Fruit fly (Drosophila melanogaster) whole organism, adult: ENCODE data around the gene CG4194.
A peak's percentile ranks its signal among the peaks of the same experiment; 100 is the strongest.

Experiments
- CG11617 ChIP-seq: fragments of 200-800 bp; sonication (Bioruptor generic); optimal IDR thresholded peaks from 2 replicates; lab custom pipeline; 2017; ENCODE audit warnings: mild to moderate bottlenecking, missing biosample characterization, missing genetic modification reagents, missing genetic modification characterization
- CG7101 ChIP-seq: fragments of 200-800 bp; sonication (Bioruptor generic); optimal IDR thresholded peaks from 2 replicates; lab custom pipeline; 2018; ENCODE audit warnings: missing biosample characterization, mild to moderate bottlenecking, missing genetic modification characterization, moderate library complexity
- Clk ChIP-seq: fragments of 200-800 bp; sonication (Bioruptor generic); optimal IDR thresholded peaks from 2 replicates; lab custom pipeline; 2017; ENCODE audit warnings: missing biosample characterization, missing genetic modification characterization
- Crg-1 ChIP-seq: fragments of 200-800 bp; sonication (Bioruptor generic); optimal IDR thresholded peaks from 2 replicates; lab custom pipeline; 2016; ENCODE audit warnings: missing biosample characterization, missing genetic modification characterization
- kay ChIP-seq: fragments of 200-800 bp; sonication (Bioruptor generic); peaks from one replicate; lab custom pipeline; 2016; ENCODE audit warnings: missing biosample characterization, missing genetic modification characterization, borderline replicate concordance

DNA sequence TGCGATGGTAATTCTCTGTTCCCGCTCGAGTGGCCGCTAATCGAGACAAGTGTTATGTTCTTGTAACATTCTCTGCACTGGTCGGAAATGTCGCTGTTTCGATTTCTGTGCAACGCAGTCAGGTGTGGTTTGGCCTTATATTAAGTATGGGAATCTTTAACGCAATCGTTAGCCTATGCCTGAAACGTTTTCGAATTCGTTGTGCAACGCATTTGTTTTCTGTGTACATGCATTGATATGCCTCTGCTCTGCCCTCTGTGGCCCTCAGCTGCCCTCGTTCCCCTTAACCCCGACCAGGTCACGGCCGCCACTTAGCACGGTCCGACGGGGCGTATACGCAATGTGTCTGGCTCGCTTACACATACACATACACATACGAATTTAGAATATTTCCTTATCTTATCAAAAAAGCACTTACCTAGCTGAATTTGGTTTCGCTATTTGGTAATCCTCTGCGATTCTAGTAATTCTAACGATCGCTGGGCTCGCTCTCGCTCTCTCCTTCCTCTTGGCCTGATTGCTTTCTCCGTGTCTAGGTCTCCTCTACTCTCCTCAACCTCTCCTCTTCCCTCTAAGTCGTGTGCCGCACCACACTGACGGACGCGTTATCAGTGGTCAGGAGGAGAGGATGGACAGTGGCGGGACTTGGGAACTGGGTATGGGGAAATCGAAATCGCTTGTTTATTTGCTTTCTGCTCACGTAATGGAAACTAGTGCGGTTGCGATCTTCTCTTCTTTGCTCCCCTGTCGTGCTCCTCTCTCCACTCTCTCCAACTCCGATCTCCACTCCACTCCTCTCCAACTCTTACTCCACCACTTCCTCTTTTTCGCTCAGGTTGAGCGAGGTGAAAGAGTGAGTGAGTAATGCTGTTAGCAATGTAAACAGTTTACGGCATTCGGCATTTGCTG, 19.4 kb upstream of the CG4194 start:
- TF ChIP-seq Crg-1 (GFP tag; lab: Kevin White, UChicago) (no peak), kay (GFP tag; lab: Kevin White, UChicago) (peak; percentile 70), CG7101 (tag; lab: Kevin White, UChicago) (no peak), CG11617 (no peak), Clk (GFP tag; lab: Kevin White, UChicago) (no peak)
